Worm (Caenorhabditis elegans) whole organism, late embryonic: ENCODE data around the gene str-172.

ENCODE experiments used
- T23F11.4 ChIP-seq: fragments of 200-800 bp; sonication (Bioruptor generic); optimal IDR thresholded peaks from 2 replicates; lab custom pipeline; 2018; ENCODE audit warnings: mild to moderate bottlenecking, missing genetic modification characterization, missing compliant biosample characterization
- elt-2 ChIP-seq: sonication (generic microtip); optimal IDR thresholded peaks from 2 replicates; lab custom pipeline; 2016; ENCODE audit warnings: missing genetic modification reagents, missing genetic modification characterization, missing compliant biosample characterization
- fax-1 ChIP-seq: sonication (generic microtip); optimal IDR thresholded peaks from 2 replicates; lab custom pipeline; 2016; ENCODE audit warnings: missing genotype, missing genetic modification characterization, missing compliant biosample characterization
- fkh-10 ChIP-seq: fragments of 150-350 bp; optimal IDR thresholded peaks from 2 replicates; lab custom pipeline; 2014; ENCODE audit warnings: missing biosample characterization, missing genetic modification reagents, missing genetic modification characterization
- hlh-6 ChIP-seq: sonication (generic microtip); optimal IDR thresholded peaks from 2 replicates; lab custom pipeline; 2016; ENCODE audit warnings: missing genotype, missing genetic modification characterization, missing compliant biosample characterization
- pha-4 ChIP-seq: fragments of 150-350 bp; optimal IDR thresholded peaks from 2 replicates; lab custom pipeline; 2018; ENCODE audit warnings: missing biosample characterization, missing genetic modification reagents, missing genetic modification characterization
- pqm-1 ChIP-seq: sonication (generic microtip); optimal IDR thresholded peaks from 2 replicates; lab custom pipeline; 2016; ENCODE audit warnings: missing genetic modification characterization, missing compliant biosample characterization
- tbx-7 ChIP-seq: sonication (generic microtip); optimal IDR thresholded peaks from 2 replicates; lab custom pipeline; 2016; ENCODE audit warnings: missing genotype, missing genetic modification characterization, missing compliant biosample characterization

ce11 chrIV:4861449-4861848 lies 6.1 kb downstream of the str-172 start, which contains the start of the genes Y17G9A.4 and str-173:
- TF ChIP-seq fax-1 (tag; lab: Kevin White, UChicago) (no peak), pqm-1 (tag; lab: Kevin White, UChicago) (no peak), elt-2 (tag; lab: Kevin White, UChicago) (no peak), hlh-6 (tag; lab: Kevin White, UChicago) (no peak), fkh-10 (GFP tag; lab: Kevin White, UChicago) (no peak), pha-4 (no peak), tbx-7 (no peak), T23F11.4 (GFP tag; lab: Kevin White, UChicago) (no peak)
